Worm (Caenorhabditis elegans) whole organism, L2 larva: Measurements from ENCODE around the gene F47B8.18.

Experiments used
- C34F6.9 ChIP-seq: fragments of 150-350 bp; optimal IDR thresholded peaks from 2 replicates; lab custom pipeline; 2014; ENCODE audit warnings: missing biosample characterization, missing genetic modification characterization
- F13H6.1 ChIP-seq: sonication (generic microtip); optimal IDR thresholded peaks from 2 replicates; lab custom pipeline; 2016; ENCODE audit warnings: missing genetic modification characterization, missing compliant biosample characterization
- R02D3.7 ChIP-seq: fragments of 150-350 bp; optimal IDR thresholded peaks from 2 replicates; lab custom pipeline; 2014; ENCODE audit warnings: missing biosample characterization, missing genetic modification characterization
- Y55F3AM.14 ChIP-seq: fragments of 200-800 bp; sonication (Bioruptor generic); optimal IDR thresholded peaks from 2 replicates; lab custom pipeline; 2018; ENCODE audit warnings: mild to moderate bottlenecking, missing genetic modification characterization, missing compliant biosample characterization
- ZK546.5 ChIP-seq: sonication (generic microtip); optimal IDR thresholded peaks from 2 replicates; lab custom pipeline; 2017; ENCODE audit warnings: missing biosample characterization, missing genetic modification characterization
- aly-2 ChIP-seq: fragments of 150-350 bp; optimal IDR thresholded peaks from 2 replicates; lab custom pipeline; 2014; ENCODE audit warnings: missing biosample characterization, missing genetic modification characterization
- ama-1 ChIP-seq: fragments of 150-350 bp; optimal IDR thresholded peaks from 2 replicates; lab custom pipeline; 2018; ENCODE audit warnings: inconsistent platforms
- blmp-1 ChIP-seq: sonication (generic microtip); optimal IDR thresholded peaks from 2 replicates; lab custom pipeline; 2017; ENCODE audit warnings: missing genetic modification characterization, mild to moderate bottlenecking, missing compliant biosample characterization, antibody characterized with exemption, moderate library complexity; ENCODE audit not compliant: insufficient read depth
- ceh-16 ChIP-seq: fragments of 150-350 bp; optimal IDR thresholded peaks from 2 replicates; lab custom pipeline; 2014; ENCODE audit warnings: missing biosample characterization, missing genetic modification characterization
- ceh-82 ChIP-seq: fragments of 150-350 bp; optimal IDR thresholded peaks from 2 replicates; lab custom pipeline; 2014; ENCODE audit warnings: missing biosample characterization, missing genetic modification characterization
- crh-2 ChIP-seq: sonication (generic microtip); optimal IDR thresholded peaks from 2 replicates; lab custom pipeline; 2017; ENCODE audit warnings: missing biosample characterization, missing genetic modification characterization
- dmd-4 ChIP-seq: sonication (generic microtip); optimal IDR thresholded peaks from 2 replicates; lab custom pipeline; 2017; ENCODE audit warnings: missing biosample characterization, missing genetic modification characterization
- egl-27 ChIP-seq: sonication (generic microtip); optimal IDR thresholded peaks from 3 replicates; lab custom pipeline; 2017; ENCODE audit warnings: missing biosample characterization, missing genetic modification reagents, missing genetic modification characterization
- elt-1 ChIP-seq: fragments of 150-350 bp; optimal IDR thresholded peaks from 2 replicates; lab custom pipeline; 2014; ENCODE audit warnings: missing biosample characterization, missing genetic modification characterization
- elt-3 ChIP-seq: sonication (generic microtip); optimal IDR thresholded peaks from 2 replicates; lab custom pipeline; 2017; ENCODE audit warnings: missing biosample characterization, missing genetic modification characterization
- fos-1 ChIP-seq: fragments of 150-350 bp; optimal IDR thresholded peaks from 2 replicates; lab custom pipeline; 2014; ENCODE audit warnings: missing biosample characterization, missing genetic modification characterization
- lin-11 ChIP-seq: fragments of 150-350 bp; sonication (generic microtip); optimal IDR thresholded peaks from 2 replicates; lab custom pipeline; 2014; ENCODE audit warnings: missing biosample characterization, missing genetic modification characterization, inconsistent platforms, mixed read lengths
- lin-13 ChIP-seq: fragments of 150-350 bp; optimal IDR thresholded peaks from 2 replicates; lab custom pipeline; 2014; ENCODE audit warnings: missing biosample characterization, missing genetic modification reagents, missing genetic modification characterization
- lin-39 ChIP-seq: fragments of 150-350 bp; optimal IDR thresholded peaks from 2 replicates; lab custom pipeline; 2014; ENCODE audit warnings: missing biosample characterization, missing genetic modification reagents, missing genetic modification characterization
- lsy-2 ChIP-seq, 2 experiments: fragments of 150-350 bp in 1 of 2; sonication (generic microtip) in 1 of 2; optimal IDR thresholded peaks; 2 replicates each; lab custom pipeline; 2014 to 2017; ENCODE audit warnings: missing biosample characterization in 2 of 2, missing genetic modification characterization in 2 of 2
- mab-5 ChIP-seq: fragments of 150-350 bp; optimal IDR thresholded peaks from 2 replicates; lab custom pipeline; 2014; ENCODE audit warnings: missing biosample characterization, missing genetic modification characterization
- mdl-1 ChIP-seq, 2 experiments: fragments of 150-350 bp in 1 of 2; sonication (generic microtip) in 1 of 2; optimal IDR thresholded peaks; 2 replicates each; lab custom pipeline; 2017; ENCODE audit warnings: missing biosample characterization in 2 of 2, missing genetic modification characterization in 2 of 2
- nhr-11 ChIP-seq: fragments of 150-350 bp; optimal IDR thresholded peaks from 2 replicates; lab custom pipeline; 2014; ENCODE audit warnings: missing biosample characterization, missing genetic modification characterization
- nhr-129 ChIP-seq: fragments of 150-350 bp; optimal IDR thresholded peaks from 2 replicates; lab custom pipeline; 2014; ENCODE audit warnings: missing biosample characterization, missing genetic modification characterization
- nhr-21 ChIP-seq: fragments of 150-350 bp; optimal IDR thresholded peaks from 2 replicates; lab custom pipeline; 2014; ENCODE audit warnings: missing biosample characterization, missing genetic modification characterization
- nhr-23 ChIP-seq: fragments of 150-350 bp; optimal IDR thresholded peaks from 2 replicates; lab custom pipeline; 2014; ENCODE audit warnings: missing biosample characterization, missing genetic modification reagents, missing genetic modification characterization
- nhr-237 ChIP-seq: fragments of 150-350 bp; optimal IDR thresholded peaks from 2 replicates; lab custom pipeline; 2014; ENCODE audit warnings: missing biosample characterization, missing genetic modification characterization
- nhr-77 ChIP-seq: fragments of 150-350 bp; optimal IDR thresholded peaks from 2 replicates; lab custom pipeline; 2014; ENCODE audit warnings: missing biosample characterization, missing genetic modification characterization
- peb-1 ChIP-seq: fragments of 150-350 bp; optimal IDR thresholded peaks from 2 replicates; lab custom pipeline; 2014; ENCODE audit warnings: missing biosample characterization, missing genetic modification characterization
- sem-4 ChIP-seq: fragments of 150-350 bp; optimal IDR thresholded peaks from 2 replicates; lab custom pipeline; 2014; ENCODE audit warnings: missing biosample characterization, missing genetic modification reagents, missing genetic modification characterization
- sma-3 ChIP-seq: sonication (generic microtip); optimal IDR thresholded peaks from 2 replicates; lab custom pipeline; 2016; ENCODE audit warnings: missing genetic modification reagents, missing genetic modification characterization, missing compliant biosample characterization
- sma-9 ChIP-seq, 2 experiments: fragments of 150-350 bp in 1 of 2; sonication (generic microtip) in 1 of 2; optimal IDR thresholded peaks; 2 replicates each; lab custom pipeline; 2014 to 2016; ENCODE audit warnings: missing genetic modification characterization in 2 of 2, mild to moderate bottlenecking in 1 of 2, missing biosample characterization in 1 of 2, missing compliant biosample characterization in 1 of 2, missing genetic modification reagents in 1 of 2, moderate library complexity in 1 of 2
- snpc-4 ChIP-seq: fragments of 150-350 bp; optimal IDR thresholded peaks from 2 replicates; lab custom pipeline; 2014; ENCODE audit warnings: missing biosample characterization, missing genetic modification characterization
- unc-55 ChIP-seq: fragments of 150-350 bp; sonication (generic microtip); optimal IDR thresholded peaks from 3 replicates; lab custom pipeline; 2014; ENCODE audit warnings: missing biosample characterization, missing genetic modification reagents, missing genetic modification characterization
- unc-62 ChIP-seq: fragments of 150-350 bp; optimal IDR thresholded peaks from 2 replicates; lab custom pipeline; 2014; ENCODE audit warnings: missing biosample characterization, missing genetic modification reagents, missing genetic modification characterization
- zag-1 ChIP-seq: fragments of 150-350 bp; optimal IDR thresholded peaks from 2 replicates; lab custom pipeline; 2014; ENCODE audit warnings: missing biosample characterization, missing genetic modification characterization
- ztf-11 ChIP-seq: sonication (generic microtip); optimal IDR thresholded peaks from 2 replicates; lab custom pipeline; 2017; ENCODE audit warnings: missing biosample characterization, missing genetic modification characterization

The F47B8.18 gene

DNA sequence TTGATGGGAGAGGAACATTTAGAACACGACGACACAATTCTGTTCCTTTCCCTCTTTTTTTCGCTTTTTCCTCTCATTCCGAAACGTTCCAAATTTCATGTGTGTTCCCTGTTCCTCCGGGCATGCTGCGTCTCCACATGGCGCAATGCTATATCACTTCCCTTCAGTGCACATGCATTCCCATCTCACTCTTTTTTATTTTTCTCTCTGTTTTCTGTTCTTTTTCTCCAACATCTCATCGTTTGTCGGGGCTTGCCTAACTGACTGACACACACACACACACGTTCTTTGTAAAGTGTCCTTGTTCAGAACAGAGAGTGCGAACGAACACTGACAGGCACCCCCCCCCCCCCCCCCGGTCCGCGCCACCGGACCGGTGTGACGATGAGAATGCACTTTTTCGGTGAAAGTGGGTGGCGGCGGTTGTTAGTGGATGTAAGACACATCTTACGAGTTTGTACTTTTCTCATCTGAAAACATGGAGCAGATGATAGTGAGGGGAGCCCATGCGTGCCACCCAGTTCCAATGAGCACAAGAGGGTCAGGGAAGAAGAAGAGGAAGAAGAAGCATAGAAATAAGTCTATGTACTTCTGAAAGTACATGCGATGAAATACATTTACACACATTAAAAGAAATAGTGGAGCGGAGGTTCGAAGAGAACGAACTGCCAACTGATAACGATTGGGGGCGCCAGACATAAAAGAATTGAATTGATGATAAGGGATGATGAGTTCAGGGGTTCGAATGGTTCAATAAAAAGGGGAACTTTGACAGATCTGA lies 43.2 kb upstream of the F47B8.18 start (continued):
- no peak for TF ChIP-seq peb-1
- TF ChIP-seq unc-62 (GFP tag; lab: Kevin White, UChicago), result no peak
- TF ChIP-seq nhr-77, result no peak
- TF ChIP-seq lin-39 (tag; lab: Kevin White, UChicago), result no peak
- TF ChIP-seq nhr-11 (tag; lab: Kevin White, UChicago), result no peak
- peak; percentile 60 to 69 for TF ChIP-seq mdl-1 (tag; optimal IDR thresholded peaks at IDR 0.05; lab: Kevin White, UChicago)

- no peak for TF ChIP-seq nhr-237 (tag; lab: Kevin White, UChicago)
- TF ChIP-seq blmp-1, result peak; percentile 46
- no peak for TF ChIP-seq nhr-23 (tag; lab: Kevin White, UChicago)
- TF ChIP-seq nhr-11 (tag; lab: Kevin White, UChicago), result no peak
- TF ChIP-seq mab-5 (tag; lab: Kevin White, UChicago), result no peak
- TF ChIP-seq zag-1 (tag; lab: Kevin White, UChicago), result peak; percentile 82
- TF ChIP-seq sma-3 (GFP tag; lab: Kevin White, UChicago), result peak; percentile 46
- TF ChIP-seq sma-9 (GFP tag; optimal IDR thresholded peaks at IDR 0.05; lab: Kevin White, UChicago), result peak; percentile 89
- no peak for TF ChIP-seq sma-9 (tag; optimal IDR thresholded peaks at IDR 0.05; lab: Kevin White, UChicago)
- TF ChIP-seq unc-55 (GFP tag; lab: Kevin White, UChicago), result peak; percentile 88
- no peak for TF ChIP-seq nhr-129
- peak; percentile 39 to 59 for TF ChIP-seq mdl-1 (tag; optimal IDR thresholded peaks at IDR 0.05; lab: Kevin White, UChicago)
- no peak for TF ChIP-seq R02D3.7 (tag; lab: Kevin White, UChicago)
- TF ChIP-seq fos-1 (tag; lab: Kevin White, UChicago), result peak; percentile 76
- peak; percentile 44 for TF ChIP-seq crh-2 (tag; lab: Kevin White, UChicago)
- no peak for TF ChIP-seq dmd-4 (tag; lab: Kevin White, UChicago)
- TF ChIP-seq C34F6.9 (tag; lab: Kevin White, UChicago), result peak; percentile 52
- no peak for TF ChIP-seq ztf-11
- TF ChIP-seq F13H6.1 (tag; lab: Kevin White, UChicago), result peak; percentile 86
- no peak for TF ChIP-seq ama-1 (lab: Kevin White, UChicago)
- TF ChIP-seq snpc-4 (tag; lab: Kevin White, UChicago), result peak; percentile 8
- peak in 1 of 2 experiments; percentile 78 for TF ChIP-seq lsy-2 (tag; optimal IDR thresholded peaks at IDR 0.05; lab: Kevin White, UChicago)
- peak; percentile 85 for TF ChIP-seq nhr-21 (tag; lab: Kevin White, UChicago)
- TF ChIP-seq ZK546.5 (tag; lab: Kevin White, UChicago), result no peak
- peak; percentile 34 for TF ChIP-seq ceh-82 (tag; lab: Kevin White, UChicago)
- TF ChIP-seq peb-1, result peak; percentile 69
- peak; percentile 33 for TF ChIP-seq lin-11 (tag; lab: Kevin White, UChicago)
- TF ChIP-seq sem-4 (tag; lab: Kevin White, UChicago), result peak; percentile 69
- no peak for TF ChIP-seq elt-3 (tag; lab: Kevin White, UChicago)
- peak; percentile 55 for TF ChIP-seq egl-27 (tag; lab: Kevin White, UChicago)
- TF ChIP-seq lin-13 (GFP tag; lab: Kevin White, UChicago), result peak; percentile 57
- peak; percentile 58 for TF ChIP-seq nhr-77
- peak; percentile 72 for TF ChIP-seq unc-62 (GFP tag; lab: Kevin White, UChicago)
- peak; percentile 87 for TF ChIP-seq Y55F3AM.14 (GFP tag; lab: Kevin White, UChicago)
- TF ChIP-seq elt-1, result no peak
These were observed 41.3 kb upstream of the F47B8.18 start for ce11 chrV:14366487-14366962.

- TF ChIP-seq sem-4 (tag; lab: Kevin White, UChicago) (peak; percentile 6), lsy-2 (tag; optimal IDR thresholded peaks at IDR 0.05; lab: Kevin White, UChicago) (peak in 1 of 2 experiments; percentile 74), aly-2 (no peak), fos-1 (tag; lab: Kevin White, UChicago) (peak; percentile 12), crh-2 (tag; lab: Kevin White, UChicago) (no peak), ceh-16 (no peak), blmp-1 (peak; percentile 64)
These were observed 39.5 kb upstream of the F47B8.18 start for ce11 chrV:14364586-14365248.
